Fruit fly (Drosophila melanogaster): ENCODE measurements around the gene CG15370.

- TF ChIP-seq CG32121 (GFP tag; IDR thresholded peaks at IDR 0.05) (no peak), CG15710 (tag; optimal IDR thresholded peaks at IDR 0.05) (no peak), Pif1B (GFP tag; optimal IDR thresholded peaks at IDR 0.05) (no peak), CG8159 (tag; optimal IDR thresholded peaks at IDR 0.05) (no peak), Pif1A (GFP tag; optimal IDR thresholded peaks at IDR 0.05) (no peak), EcR (GFP tag; optimal IDR thresholded peaks at IDR 0.05) (no peak), CG17806 (tag; optimal IDR thresholded peaks at IDR 0.05) (no peak), Snoo (tag; optimal IDR thresholded peaks at IDR 0.05) (no peak), CG9948 (tag; optimal IDR thresholded peaks at IDR 0.05) (no peak), CG12605 (GFP tag; IDR thresholded peaks at IDR 0.05) (no peak), fd96Ca (GFP tag; IDR thresholded peaks at IDR 0.05) (no peak)
Measured at dm6 chrX:9215485-9215884, 9.8 kb upstream of the CG15370 start, which contains the start of gene CG15368.
